Worm (Caenorhabditis elegans) whole organism, young adult: ENCODE measurements around the gene rsp-3.

Source experiments
- ama-1 ChIP-seq, 3 experiments: fragments of 150-350 bp in 1 of 3; sonication (generic microtip) in 2 of 3; optimal IDR thresholded peaks; 2 replicates each; lab custom pipeline; 2014 to 2018; ENCODE audit warnings: missing biosample characterization in 2 of 3, missing genetic modification characterization in 2 of 3, missing genetic modification reagents in 2 of 3
- athp-1 ChIP-seq: sonication (generic microtip); optimal IDR thresholded peaks from 2 replicates; lab custom pipeline; 2017; ENCODE audit warnings: mild to moderate bottlenecking, missing genetic modification characterization, missing compliant biosample characterization
- let-526 ChIP-seq: fragments of 200-800 bp; sonication (Bioruptor generic); IDR thresholded peaks from 2 replicates; pipeline ENCODE4 v1.3.6; 2022; ENCODE audit warnings: missing genetic modification reagents, missing genetic modification characterization, missing compliant biosample characterization
- pbrm-1 ChIP-seq: fragments of 200-800 bp; sonication (Bioruptor generic); IDR thresholded peaks from 2 replicates; pipeline ENCODE4 v1.3.6; 2022; ENCODE audit warnings: missing genetic modification reagents, missing genetic modification characterization, missing compliant biosample characterization
- unc-62 ChIP-seq: fragments of 150-350 bp; optimal IDR thresholded peaks from 2 replicates; lab custom pipeline; 2014; ENCODE audit warnings: missing biosample characterization, missing genetic modification reagents, missing genetic modification characterization
- zfh-2 ChIP-seq: fragments of 200-800 bp; sonication (Bioruptor generic); conservative IDR thresholded peaks from 2 replicates; pipeline ENCODE4 v1.3.6; 2022; ENCODE audit warnings: missing genetic modification reagents, missing genetic modification characterization, missing compliant biosample characterization
- ztf-28 ChIP-seq: fragments of 200-800 bp; sonication (Bioruptor generic); IDR thresholded peaks from 2 replicates; pipeline ENCODE4 v1.3.6; 2022; ENCODE audit warnings: missing genetic modification reagents, missing genetic modification characterization, missing compliant biosample characterization

DNA sequence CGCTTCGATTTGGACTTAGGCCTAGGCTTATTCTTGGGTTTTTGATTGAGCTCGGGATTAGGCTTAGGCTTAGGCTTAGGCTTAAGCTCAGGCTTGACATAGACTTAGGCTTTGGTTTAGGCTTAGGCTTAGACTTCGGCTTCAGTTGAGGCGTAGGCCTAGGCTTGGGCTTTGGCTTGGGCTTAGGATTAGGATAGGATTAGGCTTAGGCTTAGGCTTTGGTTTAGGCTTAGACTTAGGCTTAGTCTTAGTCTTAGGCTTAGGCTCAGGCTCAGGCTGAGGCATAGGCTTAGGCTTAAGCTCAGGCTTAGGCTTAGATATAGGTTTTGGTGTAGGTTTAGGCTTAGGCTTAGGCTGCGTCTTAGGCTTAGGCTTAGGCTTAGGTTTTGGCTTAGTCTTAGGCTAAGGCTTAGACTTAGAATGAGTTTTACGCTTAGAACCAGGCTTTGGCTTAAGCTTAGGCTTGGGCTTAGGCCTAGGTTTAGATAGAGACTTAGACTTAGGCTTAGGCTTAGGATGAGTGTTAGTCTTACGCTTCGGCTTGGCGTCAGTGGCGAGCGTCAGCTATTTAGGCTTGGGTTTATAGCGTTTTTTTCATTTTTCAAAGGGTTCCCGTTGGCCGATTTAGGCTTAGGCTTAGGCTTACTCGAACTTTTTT is 45.1 kb downstream of the rsp-3 start:
- TF ChIP-seq ama-1 (optimal IDR thresholded peaks at IDR 0.05; lab: Kevin White, UChicago) (no peak), ama-1 (GFP tag; optimal IDR thresholded peaks at IDR 0.05; lab: Kevin White, UChicago) (no peak), zfh-2 (GFP tag; lab: Robert Waterston, UW) (no peak), pbrm-1 (GFP tag; lab: Robert Waterston, UW) (no peak), let-526 (GFP tag; lab: Robert Waterston, UW) (no peak), unc-62 (GFP tag; lab: Kevin White, UChicago) (no peak), athp-1 (no peak), ztf-28 (GFP tag; lab: Robert Waterston, UW) (no peak)
